Fruit fly (Drosophila melanogaster) whole organism, embryonic: Measurements from ENCODE around the gene CG2608.
A peak's percentile ranks its signal among the peaks of the same experiment; 100 is the strongest.

Experiments used
- Ada2b ChIP-seq: fragments of 200-800 bp; sonication (Bioruptor generic); IDR thresholded peaks from 2 replicates; pipeline ENCODE4 v1.3.6; 2022; ENCODE audit warnings: missing biosample characterization, missing genetic modification characterization
- Bteb2 ChIP-seq: fragments of 200-800 bp; sonication (Bioruptor generic); optimal IDR thresholded peaks from 2 replicates; lab custom pipeline; 2016; ENCODE audit warnings: missing biosample characterization, missing genetic modification characterization
- CG10209 ChIP-seq: fragments of 200-800 bp; sonication (Bioruptor generic); optimal IDR thresholded peaks from 3 replicates; lab custom pipeline; 2017; ENCODE audit warnings: missing biosample characterization, mild to moderate bottlenecking, missing genetic modification characterization, missing genetic modification reagents
- CG10959 ChIP-seq: fragments of 200-800 bp; sonication (Bioruptor generic); IDR thresholded peaks from 2 replicates; pipeline ENCODE4 v1.3.6; 2022; ENCODE audit warnings: missing biosample characterization, missing genetic modification characterization
- CG11085 ChIP-seq: fragments of 200-800 bp; sonication (Bioruptor generic); IDR thresholded peaks from 2 replicates; pipeline ENCODE4 v1.3.6; 2022; ENCODE audit warnings: missing biosample characterization, missing genetic modification characterization
- CG13123 ChIP-seq: fragments of 200-800 bp; sonication (Bioruptor generic); optimal IDR thresholded peaks from 2 replicates; lab custom pipeline; 2016; ENCODE audit warnings: missing biosample characterization, missing genetic modification characterization
- CG17186 ChIP-seq: fragments of 200-800 bp; sonication (Bioruptor generic); optimal IDR thresholded peaks from 3 replicates; lab custom pipeline; 2017; ENCODE audit warnings: missing biosample characterization, missing genetic modification reagents, missing genetic modification characterization
- CG17568 ChIP-seq: fragments of 200-800 bp; sonication (Bioruptor generic); optimal IDR thresholded peaks from 2 replicates; lab custom pipeline; 2018; ENCODE audit warnings: missing biosample characterization, mild to moderate bottlenecking, missing genetic modification characterization, moderate library complexity
- CG2678 ChIP-seq: fragments of 200-800 bp; sonication (Bioruptor generic); optimal IDR thresholded peaks from 3 replicates; lab custom pipeline; 2019; ENCODE audit warnings: missing biosample characterization, mild to moderate bottlenecking, missing genetic modification characterization, moderate library complexity
- CG3163 ChIP-seq: fragments of 200-800 bp; sonication (Bioruptor generic); optimal IDR thresholded peaks from 3 replicates; lab custom pipeline; 2016; ENCODE audit warnings: missing biosample characterization, missing genetic modification characterization
- CG4424 ChIP-seq: fragments of 200-800 bp; sonication (Bioruptor generic); optimal IDR thresholded peaks from 3 replicates; lab custom pipeline; 2016; ENCODE audit warnings: missing biosample characterization, missing genetic modification characterization
- CG5953 ChIP-seq: fragments of 200-800 bp; sonication (Bioruptor generic); IDR thresholded peaks from 2 replicates; pipeline ENCODE4 v1.3.6; 2022; ENCODE audit warnings: missing biosample characterization, missing genetic modification characterization
- CG7987 ChIP-seq: fragments of 200-800 bp; sonication (Bioruptor generic); optimal IDR thresholded peaks from 2 replicates; lab custom pipeline; 2018; ENCODE audit warnings: missing biosample characterization, mild to moderate bottlenecking, missing genetic modification characterization, moderate library complexity
- CG8924 ChIP-seq: fragments of 200-800 bp; optimal IDR thresholded peaks from 3 replicates; lab custom pipeline; 2019; ENCODE audit warnings: missing biosample characterization, mild to moderate bottlenecking, missing genetic modification characterization, moderate library complexity
- Drgx ChIP-seq: fragments of 200-800 bp; sonication (Bioruptor generic); IDR thresholded peaks from 2 replicates; pipeline ENCODE4 v1.3.6; 2022; ENCODE audit warnings: missing biosample characterization, missing genetic modification characterization
- Mad ChIP-seq: fragments of 200-800 bp; sonication (Bioruptor generic); optimal IDR thresholded peaks from 2 replicates; lab custom pipeline; 2016; ENCODE audit warnings: missing biosample characterization, missing genetic modification characterization
- Med ChIP-seq: fragments of 200-800 bp; sonication (Bioruptor generic); peaks from one replicate; lab custom pipeline; 2016; ENCODE audit warnings: missing biosample characterization, missing genetic modification characterization, mild to moderate bottlenecking, inconsistent platforms, moderate library complexity
- NC2α ChIP-seq: fragments of 200-800 bp; sonication (Bioruptor generic); optimal IDR thresholded peaks from 2 replicates; lab custom pipeline; 2016; ENCODE audit warnings: missing biosample characterization, missing genetic modification characterization
- NfI ChIP-seq: fragments of 200-800 bp; sonication (Bioruptor generic); optimal IDR thresholded peaks from 3 replicates; lab custom pipeline; 2018; ENCODE audit warnings: missing biosample characterization, mild to moderate bottlenecking, missing genetic modification characterization, moderate library complexity
- Oaz ChIP-seq: fragments of 200-800 bp; sonication (Bioruptor generic); IDR thresholded peaks from 2 replicates; pipeline ENCODE4 v1.3.6; 2022; ENCODE audit warnings: missing biosample characterization, missing genetic modification characterization
- Oli ChIP-seq: fragments of 200-800 bp; sonication (Bioruptor generic); optimal IDR thresholded peaks from 2 replicates; lab custom pipeline; 2018; ENCODE audit warnings: missing biosample characterization, mild to moderate bottlenecking, missing genetic modification characterization, moderate library complexity
- Pdp1 ChIP-seq, 2 experiments: fragments of 200-800 bp; sonication (Bioruptor generic); optimal IDR thresholded peaks; 3 replicates each; lab custom pipeline; 2016; ENCODE audit warnings: missing biosample characterization in 2 of 2, missing genetic modification characterization in 2 of 2, mild to moderate bottlenecking in 1 of 2, moderate library complexity in 1 of 2
- Rfx ChIP-seq: fragments of 200-800 bp; sonication (Bioruptor generic); IDR thresholded peaks from 2 replicates; pipeline ENCODE4 v1.3.6; 2022; ENCODE audit warnings: missing biosample characterization, missing genetic modification characterization
- Spps ChIP-seq: fragments of 200-800 bp; sonication (Bioruptor generic); optimal IDR thresholded peaks from 2 replicates; lab custom pipeline; 2018; ENCODE audit warnings: missing biosample characterization, mild to moderate bottlenecking, missing genetic modification characterization
- Sry-δ ChIP-seq: fragments of 200-800 bp; sonication (Bioruptor generic); optimal IDR thresholded peaks from 2 replicates; lab custom pipeline; 2016; ENCODE audit warnings: missing biosample characterization, missing genetic modification characterization
- Vsx1 ChIP-seq: fragments of 200-800 bp; sonication (Bioruptor generic); optimal IDR thresholded peaks from 2 replicates; lab custom pipeline; 2017; ENCODE audit warnings: missing biosample characterization, mild to moderate bottlenecking, missing genetic modification characterization, missing genetic modification reagents
- Xbp1 ChIP-seq: fragments of 200-800 bp; sonication (Bioruptor generic); optimal IDR thresholded peaks from 3 replicates; lab custom pipeline; 2016; ENCODE audit warnings: missing biosample characterization, mild to moderate bottlenecking, missing genetic modification characterization
- Xrp1 ChIP-seq: fragments of 200-800 bp; sonication (Bioruptor generic); IDR thresholded peaks from 2 replicates; pipeline ENCODE4 v1.3.6; 2022; ENCODE audit warnings: missing biosample characterization, missing genetic modification characterization
- bigmax ChIP-seq: fragments of 200-800 bp; sonication (Bioruptor generic); optimal IDR thresholded peaks from 2 replicates; lab custom pipeline; 2018; ENCODE audit warnings: missing biosample characterization, mild to moderate bottlenecking, missing genetic modification characterization
- crol ChIP-seq: fragments of 200-800 bp; sonication (Bioruptor generic); IDR thresholded peaks from 2 replicates; pipeline ENCODE4 v1.3.6; 2022; ENCODE audit warnings: missing biosample characterization, missing genetic modification characterization
- disco-r ChIP-seq: fragments of 200-800 bp; sonication (Bioruptor generic); optimal IDR thresholded peaks from 2 replicates; lab custom pipeline; 2016; ENCODE audit warnings: missing biosample characterization, missing genetic modification characterization
- ewg ChIP-seq: fragments of 200-800 bp; sonication (Bioruptor generic); optimal IDR thresholded peaks from 3 replicates; lab custom pipeline; 2017; ENCODE audit warnings: mild to moderate bottlenecking, missing biosample characterization, missing genetic modification reagents, missing genetic modification characterization
- eyg ChIP-seq: fragments of 200-800 bp; sonication (Bioruptor generic); optimal IDR thresholded peaks from 3 replicates; lab custom pipeline; 2016; ENCODE audit warnings: missing biosample characterization, missing genetic modification characterization
- hkb ChIP-seq, 2 experiments: fragments of 200-800 bp in 1 of 2; fragments of >200 bp in 1 of 2; sonication (Bioruptor generic) in 1 of 2; IDR thresholded peaks in 1 of 2; optimal IDR thresholded peaks in 1 of 2; 2 replicates each; pipeline versions ENCODE4 v1.3.6 to Lab custom; 2017 to 2022; ENCODE audit warnings: missing biosample characterization in 1 of 2, missing genetic modification characterization in 1 of 2
- mirr ChIP-seq: fragments of 200-800 bp; sonication (Bioruptor generic); optimal IDR thresholded peaks from 3 replicates; lab custom pipeline; 2018; ENCODE audit warnings: missing biosample characterization, mild to moderate bottlenecking, missing genetic modification characterization
- oc ChIP-seq: fragments of 200-800 bp; sonication (Bioruptor generic); optimal IDR thresholded peaks from 2 replicates; lab custom pipeline; 2018; ENCODE audit warnings: missing biosample characterization, mild to moderate bottlenecking, missing genetic modification characterization, moderate library complexity
- odd ChIP-seq: fragments of 200-800 bp; sonication (Bioruptor generic); optimal IDR thresholded peaks from 2 replicates; lab custom pipeline; 2017; ENCODE audit warnings: missing biosample characterization, mild to moderate bottlenecking, missing genetic modification characterization
- pnt ChIP-seq: fragments of 200-800 bp; sonication (Bioruptor generic); optimal IDR thresholded peaks from 3 replicates; lab custom pipeline; 2016; ENCODE audit warnings: missing biosample characterization, missing genetic modification characterization
- prd ChIP-seq, 3 experiments: fragments of >200 bp in 2 of 3; fragments of 200-800 bp in 1 of 3; sonication (Bioruptor generic) in 1 of 3; optimal IDR thresholded peaks in 2 of 3; IDR thresholded peaks in 1 of 3; 2 replicates in 2 of 3; 3 replicates in 1 of 3; pipeline versions ENCODE4 v1.3.6 to Lab custom; 2017 to 2022; ENCODE audit warnings: missing biosample characterization in 1 of 3, missing genetic modification characterization in 1 of 3
- row ChIP-seq: fragments of 200-800 bp; sonication (Bioruptor generic); IDR thresholded peaks from 3 replicates; pipeline ENCODE4 v1.3.6; 2022; ENCODE audit warnings: missing biosample characterization, missing genetic modification characterization
- sens ChIP-seq: fragments of 200-800 bp; sonication (Bioruptor generic); peaks from one replicate; lab custom pipeline; 2016; ENCODE audit warnings: missing biosample characterization, missing genetic modification characterization
- sens-2 ChIP-seq: fragments of 200-800 bp; sonication (Bioruptor generic); IDR thresholded peaks from 2 replicates; pipeline ENCODE4 v1.3.6; 2022; ENCODE audit warnings: missing biosample characterization, missing genetic modification characterization
- slbo ChIP-seq: fragments of 200-800 bp; sonication (Bioruptor generic); IDR thresholded peaks from 2 replicates; pipeline ENCODE4 v1.3.6; 2022; ENCODE audit warnings: missing biosample characterization, missing genetic modification characterization
- toy ChIP-seq: fragments of 200-800 bp; sonication (Bioruptor generic); IDR thresholded peaks from 2 replicates; pipeline ENCODE4 v1.3.6; 2022; ENCODE audit warnings: missing biosample characterization, missing genetic modification characterization
- tup ChIP-seq: fragments of 200-800 bp; sonication (Bioruptor generic); optimal IDR thresholded peaks from 2 replicates; lab custom pipeline; 2016; ENCODE audit warnings: missing biosample characterization, mild to moderate bottlenecking, missing genetic modification characterization, moderate library complexity
- vnd ChIP-seq: fragments of 200-800 bp; sonication (Bioruptor generic); IDR thresholded peaks from 3 replicates; pipeline ENCODE4 v1.3.6; 2022; ENCODE audit warnings: missing biosample characterization, missing genetic modification characterization; ENCODE audit not compliant: partially characterized antibody
- vvl ChIP-seq: fragments of 200-800 bp; sonication (Bioruptor generic); IDR thresholded peaks from 2 replicates; pipeline ENCODE4 v1.3.6; 2022; ENCODE audit warnings: missing biosample characterization, missing genetic modification characterization
- z ChIP-seq: fragments of 200-800 bp; sonication (Bioruptor generic); IDR thresholded peaks from 3 replicates; pipeline ENCODE4 v1.3.6; 2022; ENCODE audit warnings: missing biosample characterization, missing genetic modification characterization
- zfh2 ChIP-seq: fragments of 200-800 bp; sonication (Bioruptor generic); optimal IDR thresholded peaks from 2 replicates; lab custom pipeline; 2016; ENCODE audit warnings: missing biosample characterization, missing genetic modification characterization

Gene CG2608

DNA sequence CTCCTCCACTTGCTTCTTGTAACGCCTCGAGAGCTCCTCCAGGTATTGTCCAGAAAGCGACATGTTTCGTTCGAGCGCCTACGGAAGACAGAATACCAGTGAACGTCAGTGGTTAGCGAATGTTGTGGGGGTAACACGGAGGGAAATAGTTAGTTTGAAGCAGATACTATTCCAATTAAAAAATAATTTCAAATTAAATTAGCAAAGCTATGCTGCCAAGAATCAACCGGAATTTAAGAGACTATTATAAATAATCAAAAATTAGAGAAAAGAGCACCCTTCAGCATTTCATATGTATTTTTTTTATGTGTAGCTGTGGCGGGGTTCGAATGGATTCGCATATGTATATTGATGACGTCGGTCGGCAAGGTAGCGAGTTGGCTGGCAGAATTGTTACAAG is 15.4 kb downstream of the CG2608 start:
- no peak for TF ChIP-seq toy
- TF ChIP-seq Vsx1 (GFP tag; lab: Kevin White, UChicago) = no peak
- TF ChIP-seq CG11085 (GFP tag; lab: Robert Waterston, UW) = no peak
- TF ChIP-seq Drgx = 0 out of 2 replicates have a peak, but pooled peaks have one; percentile 12
- TF ChIP-seq eyg (GFP tag; lab: Kevin White, UChicago) = no peak
- peak; percentile 23; the same call in 1 of the 3 replicates for TF ChIP-seq row (GFP tag; lab: Robert Waterston, UW)
- 0 out of 2 replicates have a peak, but pooled peaks have one; percentile 14 for TF ChIP-seq Ada2b
- TF ChIP-seq CG8924 (tag; lab: Kevin White, UChicago) = no peak
- TF ChIP-seq Rfx = peak; percentile 25; the same call in 1 of the 2 replicates
- TF ChIP-seq CG2678 (tag; lab: Kevin White, UChicago) = no peak
- TF ChIP-seq CG4424 (GFP tag; lab: Kevin White, UChicago) = no peak
- peak; percentile 55 for TF ChIP-seq Med
- TF ChIP-seq slbo = 0 out of 2 replicates have a peak, but pooled peaks have one; percentile 37
- TF ChIP-seq prd (optimal IDR thresholded peaks at IDR 0.05; lab: Kevin White, UChicago) = no peak
- TF ChIP-seq prd (GFP tag; IDR thresholded peaks at IDR 0.05; lab: Robert Waterston, UW) = peak; percentile 24; the same call in 1 of the 3 replicates
- no peak for TF ChIP-seq CG10959 (GFP tag; lab: Robert Waterston, UW)
- peak; percentile 19; the same call in 1 of the 2 replicates for TF ChIP-seq Xrp1 (GFP tag; lab: Robert Waterston, UW)
- TF ChIP-seq z (GFP tag; lab: Robert Waterston, UW) = no peak
- no peak for TF ChIP-seq pnt (GFP tag; lab: Kevin White, UChicago)
- no peak for TF ChIP-seq Spps (tag; lab: Kevin White, UChicago)
- peak; percentile 72 for TF ChIP-seq sens (GFP tag; lab: Kevin White, UChicago)
- no peak for TF ChIP-seq Xbp1
- no peak for TF ChIP-seq Oaz (GFP tag; lab: Robert Waterston, UW)
- TF ChIP-seq CG7987 (GFP tag; lab: Kevin White, UChicago) = no peak
- no peak for TF ChIP-seq Sry-δ
- TF ChIP-seq ewg (GFP tag; lab: Kevin White, UChicago) = no peak
- no peak for TF ChIP-seq CG3163
- no peak for TF ChIP-seq sens-2 (GFP tag; lab: Robert Waterston, UW)
- no peak for TF ChIP-seq Oli (tag; lab: Kevin White, UChicago)

dm6 chr2L:20664428-20664827 is 18.8 kb downstream of the CG2608 start:
- peak; percentile 3 for TF ChIP-seq sens (GFP tag; lab: Kevin White, UChicago)
- no peak for TF ChIP-seq odd (GFP tag; lab: Kevin White, UChicago)

- no peak for TF ChIP-seq zfh2 (GFP tag; lab: Kevin White, UChicago)
- no peak for TF ChIP-seq Mad (GFP tag; lab: Kevin White, UChicago)
- no peak for TF ChIP-seq toy
- no peak for TF ChIP-seq oc
- TF ChIP-seq vnd (GFP tag; lab: Robert Waterston, UW) = no peak
- TF ChIP-seq bigmax (GFP tag; lab: Kevin White, UChicago) = no peak
- no peak for TF ChIP-seq CG17186
- TF ChIP-seq NfI (GFP tag; lab: Kevin White, UChicago) = no peak
- TF ChIP-seq crol (GFP tag; lab: Robert Waterston, UW) = peak; percentile 55
- no peak for TF ChIP-seq Bteb2 (GFP tag; lab: Kevin White, UChicago)
- TF ChIP-seq mirr (GFP tag; lab: Kevin White, UChicago) = no peak
- no peak for TF ChIP-seq hkb (optimal IDR thresholded peaks at IDR 0.05; lab: Kevin White, UChicago)
- no peak for TF ChIP-seq hkb (GFP tag; IDR thresholded peaks at IDR 0.05; lab: Robert Waterston, UW)
- no peak for TF ChIP-seq disco-r
- no peak for TF ChIP-seq CG13123 (GFP tag; lab: Kevin White, UChicago)
- TF ChIP-seq NC2α (GFP tag; lab: Kevin White, UChicago) = no peak
- no peak for TF ChIP-seq CG17568
- TF ChIP-seq vvl (GFP tag; lab: Robert Waterston, UW) = no peak
- peak in 1 of 2 experiments; percentile 51 for TF ChIP-seq Pdp1 (GFP tag; optimal IDR thresholded peaks at IDR 0.05; lab: Kevin White, UChicago)
- no peak for TF ChIP-seq CG5953
- no peak for TF ChIP-seq CG10209
- no peak for TF ChIP-seq tup (GFP tag; lab: Kevin White, UChicago)
These were observed 25.6 kb downstream of the CG2608 start for dm6 chr2L:20671212-20671611.
